Fruit fly (Drosophila melanogaster) whole organism, wandering third instar larva: ENCODE data around the gene Gclc.

Experiments
- Abd-B ChIP-seq: fragments of >200 bp; optimal IDR thresholded peaks from 2 replicates; lab custom pipeline; 2017; ENCODE audit warnings: missing biosample characterization, missing genetic modification characterization
- GATAd ChIP-seq: sonication (Bioruptor generic); optimal IDR thresholded peaks from 2 replicates; lab custom pipeline; 2016; ENCODE audit warnings: missing biosample characterization, missing genetic modification characterization
- Hr83 ChIP-seq: fragments of 200-300 bp; sonication (Bioruptor generic); optimal IDR thresholded peaks from 2 replicates; lab custom pipeline; 2016; ENCODE audit warnings: missing biosample characterization, mild to moderate bottlenecking, missing genetic modification characterization, moderate library complexity; ENCODE audit not compliant: poor library complexity, severe bottlenecking
- Myc ChIP-seq: fragments of >200 bp; optimal IDR thresholded peaks from 2 replicates; lab custom pipeline; 2017
- OdsH ChIP-seq: fragments of 200-800 bp; sonication (Bioruptor generic); optimal IDR thresholded peaks from 2 replicates; lab custom pipeline; 2016; ENCODE audit warnings: missing biosample characterization, mild to moderate bottlenecking, missing genetic modification characterization
- Rel ChIP-seq, 2 experiments: fragments of 200-800 bp; sonication (Bioruptor generic) in 1 of 2; optimal IDR thresholded peaks; 2 replicates in 1 of 2; 3 replicates in 1 of 2; lab custom pipeline; 2016 to 2019; ENCODE audit warnings: mild to moderate bottlenecking in 2 of 2, missing biosample characterization in 2 of 2, missing genetic modification characterization in 2 of 2, moderate library complexity in 1 of 2
- Sp1 ChIP-seq: fragments of 200-800 bp; sonication (Bioruptor generic); optimal IDR thresholded peaks from 3 replicates; lab custom pipeline; 2019; ENCODE audit warnings: missing biosample characterization, mild to moderate bottlenecking, missing genetic modification characterization, moderate library complexity
- br ChIP-seq: fragments of 200-800 bp; sonication (Bioruptor generic); optimal IDR thresholded peaks from 2 replicates; lab custom pipeline; 2016; ENCODE audit warnings: missing biosample characterization, missing genetic modification characterization
- ey ChIP-seq: fragments of 200-800 bp; sonication (Bioruptor generic); optimal IDR thresholded peaks from 2 replicates; lab custom pipeline; 2016; ENCODE audit warnings: missing biosample characterization, missing genetic modification characterization
- pan ChIP-seq: fragments of >200 bp; optimal IDR thresholded peaks from 2 replicates; lab custom pipeline; 2017
- psq ChIP-seq: fragments of 200-800 bp; sonication (Bioruptor generic); optimal IDR thresholded peaks from 3 replicates; lab custom pipeline; 2017; ENCODE audit warnings: missing biosample characterization, mild to moderate bottlenecking, missing genetic modification characterization, moderate library complexity

- TF ChIP-seq Sp1 (GFP tag; lab: Kevin White, UChicago) (no peak), Rel (GFP tag; optimal IDR thresholded peaks at IDR 0.05; lab: Kevin White, UChicago) (no peak), Rel (tag; optimal IDR thresholded peaks at IDR 0.05; lab: Kevin White, UChicago) (peak; percentile 91), OdsH (no peak), Abd-B (GFP tag; lab: Kevin White, UChicago) (no peak), psq (GFP tag; lab: Kevin White, UChicago) (peak; percentile 36), pan (no peak), Hr83 (GFP tag; lab: Kevin White, UChicago) (no peak), ey (peak; percentile 17), br (GFP tag; lab: Kevin White, UChicago) (peak; percentile 47), Myc (lab: Kevin White, UChicago) (no peak), GATAd (GFP tag; lab: Kevin White, UChicago) (no peak)
Measured at dm6 chrX:8113386-8114279, 2.3 kb downstream of the Gclc start.
